Fruit fly (Drosophila melanogaster) whole organism, wandering third instar larva: ENCODE data around the gene amx.

Experiments
- CG9705 ChIP-seq: fragments of 200-800 bp; sonication (Bioruptor generic); optimal IDR thresholded peaks from 2 replicates; lab custom pipeline; 2018; ENCODE audit warnings: missing biosample characterization, mild to moderate bottlenecking, missing genetic modification characterization
- CrebA ChIP-seq: fragments of 200-800 bp; sonication (Bioruptor generic); optimal IDR thresholded peaks from 2 replicates; lab custom pipeline; 2016; ENCODE audit warnings: missing biosample characterization, mild to moderate bottlenecking, missing genetic modification characterization, borderline replicate concordance
- Dif ChIP-seq: fragments of 200-275, 200-300 bp; sonication (Bioruptor generic); optimal IDR thresholded peaks from 2 replicates; lab custom pipeline; 2018; ENCODE audit warnings: missing biosample characterization, missing genetic modification characterization; ENCODE audit not compliant: partially characterized antibody
- GATAd ChIP-seq: sonication (Bioruptor generic); optimal IDR thresholded peaks from 2 replicates; lab custom pipeline; 2016; ENCODE audit warnings: missing biosample characterization, missing genetic modification characterization
- HLH106 ChIP-seq: fragments of 200-800 bp; optimal IDR thresholded peaks from 3 replicates; lab custom pipeline; 2019; ENCODE audit warnings: missing biosample characterization, mild to moderate bottlenecking, missing genetic modification characterization, moderate library complexity
- Hnf4 ChIP-seq: fragments of 200-800 bp; sonication (Bioruptor generic); optimal IDR thresholded peaks from 2 replicates; lab custom pipeline; 2016; ENCODE audit warnings: missing biosample characterization, mild to moderate bottlenecking, missing genetic modification characterization
- Hr78 ChIP-seq: fragments of >200 bp; optimal IDR thresholded peaks from 2 replicates; lab custom pipeline; 2017; ENCODE audit warnings: missing biosample characterization, missing genetic modification characterization
- Hr83 ChIP-seq: fragments of 200-300 bp; sonication (Bioruptor generic); optimal IDR thresholded peaks from 2 replicates; lab custom pipeline; 2016; ENCODE audit warnings: missing biosample characterization, mild to moderate bottlenecking, missing genetic modification characterization, moderate library complexity; ENCODE audit not compliant: poor library complexity, severe bottlenecking
- Myc ChIP-seq: fragments of >200 bp; optimal IDR thresholded peaks from 2 replicates; lab custom pipeline; 2017
- N ChIP-seq: fragments of >200 bp; optimal IDR thresholded peaks from 2 replicates; lab custom pipeline; 2018; ENCODE audit warnings: missing biosample characterization, missing external identifiers, missing genetic modification characterization
- Rel ChIP-seq, 2 experiments: fragments of 200-800 bp; sonication (Bioruptor generic) in 1 of 2; optimal IDR thresholded peaks; 2 replicates in 1 of 2; 3 replicates in 1 of 2; lab custom pipeline; 2016 to 2019; ENCODE audit warnings: mild to moderate bottlenecking in 2 of 2, missing biosample characterization in 2 of 2, missing genetic modification characterization in 2 of 2, moderate library complexity in 1 of 2
- Sp1 ChIP-seq: fragments of 200-800 bp; sonication (Bioruptor generic); optimal IDR thresholded peaks from 3 replicates; lab custom pipeline; 2019; ENCODE audit warnings: missing biosample characterization, mild to moderate bottlenecking, missing genetic modification characterization, moderate library complexity
- Vsx2 ChIP-seq: fragments of 200-300, 225-300 bp; sonication (Bioruptor generic); optimal IDR thresholded peaks from 2 replicates; lab custom pipeline; 2018; ENCODE audit warnings: missing biosample characterization, missing genetic modification characterization; ENCODE audit not compliant: partially characterized antibody
- br ChIP-seq: fragments of 200-800 bp; sonication (Bioruptor generic); optimal IDR thresholded peaks from 2 replicates; lab custom pipeline; 2016; ENCODE audit warnings: missing biosample characterization, missing genetic modification characterization
- brk ChIP-seq: fragments of 200-800 bp; sonication (Bioruptor generic); optimal IDR thresholded peaks from 2 replicates; lab custom pipeline; 2016; ENCODE audit warnings: missing biosample characterization, mild to moderate bottlenecking, missing genetic modification characterization
- dl ChIP-seq, 2 experiments: fragments of 175-275, 200-275 bp in 1 of 2; fragments of 200-275 bp in 1 of 2; sonication (Bioruptor generic); optimal IDR thresholded peaks; lab custom pipeline; 2018; ENCODE audit warnings: mild to moderate bottlenecking in 2 of 2, missing biosample characterization in 2 of 2, missing genetic modification characterization in 2 of 2, moderate library complexity in 2 of 2; ENCODE audit not compliant: partially characterized antibody in 2 of 2, insufficient read depth in 1 of 2
- dmrt93B ChIP-seq: fragments of 200-800 bp; sonication (Bioruptor generic); optimal IDR thresholded peaks from 2 replicates; lab custom pipeline; 2018; ENCODE audit warnings: missing biosample characterization, mild to moderate bottlenecking, missing genetic modification characterization
- ey ChIP-seq: fragments of 200-800 bp; sonication (Bioruptor generic); optimal IDR thresholded peaks from 2 replicates; lab custom pipeline; 2016; ENCODE audit warnings: missing biosample characterization, missing genetic modification characterization
- foxo ChIP-seq, 2 experiments: fragments of 200-800 bp; sonication (Bioruptor generic); optimal IDR thresholded peaks; 2 replicates in 1 of 2; 3 replicates in 1 of 2; lab custom pipeline; 2016 to 2017; ENCODE audit warnings: missing biosample characterization in 2 of 2, missing genetic modification characterization in 2 of 2
- fru ChIP-seq: fragments of 200-800 bp; sonication (Bioruptor generic); optimal IDR thresholded peaks from 3 replicates; lab custom pipeline; 2016; ENCODE audit warnings: missing biosample characterization, mild to moderate bottlenecking, missing genetic modification characterization
- h ChIP-seq: fragments of 200-800 bp; sonication (Bioruptor generic); optimal IDR thresholded peaks from 3 replicates; lab custom pipeline; 2016; ENCODE audit warnings: missing biosample characterization, mild to moderate bottlenecking, missing genetic modification characterization
- jim ChIP-seq: fragments of 175-275, 200-325 bp; sonication (Bioruptor generic); optimal IDR thresholded peaks from 2 replicates; lab custom pipeline; 2016; ENCODE audit warnings: missing biosample characterization, mild to moderate bottlenecking, missing genetic modification characterization
- lola ChIP-seq: fragments of >200 bp; optimal IDR thresholded peaks from 2 replicates; lab custom pipeline; 2017; ENCODE audit warnings: missing biosample characterization, missing genetic modification characterization
- psq ChIP-seq: fragments of 200-800 bp; sonication (Bioruptor generic); optimal IDR thresholded peaks from 3 replicates; lab custom pipeline; 2017; ENCODE audit warnings: missing biosample characterization, mild to moderate bottlenecking, missing genetic modification characterization, moderate library complexity
- rgr ChIP-seq: fragments of 200-800 bp; sonication (Bioruptor generic); optimal IDR thresholded peaks from 3 replicates; lab custom pipeline; 2016; ENCODE audit warnings: missing biosample characterization, mild to moderate bottlenecking, missing genetic modification characterization
- sv ChIP-seq: fragments of 200-800 bp; sonication (Bioruptor generic); optimal IDR thresholded peaks from 3 replicates; lab custom pipeline; 2016; ENCODE audit warnings: missing biosample characterization, missing genetic modification characterization
- tai ChIP-seq: sonication (Bioruptor generic); optimal IDR thresholded peaks from 2 replicates; lab custom pipeline; 2016; ENCODE audit warnings: missing biosample characterization, missing genetic modification characterization
- usp ChIP-seq: fragments of >200 bp; optimal IDR thresholded peaks from 2 replicates; lab custom pipeline; 2017; ENCODE audit warnings: missing biosample characterization, missing genetic modification characterization
- woc ChIP-seq: sonication (Bioruptor generic); optimal IDR thresholded peaks from 2 replicates; lab custom pipeline; 2016; ENCODE audit warnings: missing biosample characterization, mild to moderate bottlenecking, missing genetic modification characterization

The amx gene

dm6 chrX:9267598-9267997, 20.5 kb upstream of the amx start, which contains the start of gene Erk7:
Gene Erk7, minus strand, starts transcription at chrX:9267698.
- TF ChIP-seq Vsx2 (GFP tag; lab: Kevin White, UChicago): no peak
- no peak for TF ChIP-seq CrebA (GFP tag; lab: Kevin White, UChicago)
- no peak for TF ChIP-seq sv (GFP tag; lab: Kevin White, UChicago)
- TF ChIP-seq usp (GFP tag; lab: Kevin White, UChicago): no peak
- no peak for TF ChIP-seq foxo (GFP tag; optimal IDR thresholded peaks at IDR 0.05; lab: Kevin White, UChicago)
- no peak for TF ChIP-seq br (GFP tag; lab: Kevin White, UChicago)
- no peak for TF ChIP-seq Dif
- TF ChIP-seq GATAd (GFP tag; lab: Kevin White, UChicago): no peak
- TF ChIP-seq N (GFP tag; lab: Kevin White, UChicago): no peak
- no peak for TF ChIP-seq Rel (GFP tag; optimal IDR thresholded peaks at IDR 0.05; lab: Kevin White, UChicago)
- no peak for TF ChIP-seq Rel (tag; optimal IDR thresholded peaks at IDR 0.05; lab: Kevin White, UChicago)
- TF ChIP-seq Sp1: no peak
- TF ChIP-seq dmrt93B (GFP tag; lab: Kevin White, UChicago): no peak
- no peak for TF ChIP-seq lola (GFP tag; lab: Kevin White, UChicago)
- TF ChIP-seq Hr83 (GFP tag; lab: Kevin White, UChicago): no peak
- TF ChIP-seq brk (GFP tag; lab: Kevin White, UChicago): no peak
- TF ChIP-seq fru (GFP tag; lab: Kevin White, UChicago): no peak

DNA sequence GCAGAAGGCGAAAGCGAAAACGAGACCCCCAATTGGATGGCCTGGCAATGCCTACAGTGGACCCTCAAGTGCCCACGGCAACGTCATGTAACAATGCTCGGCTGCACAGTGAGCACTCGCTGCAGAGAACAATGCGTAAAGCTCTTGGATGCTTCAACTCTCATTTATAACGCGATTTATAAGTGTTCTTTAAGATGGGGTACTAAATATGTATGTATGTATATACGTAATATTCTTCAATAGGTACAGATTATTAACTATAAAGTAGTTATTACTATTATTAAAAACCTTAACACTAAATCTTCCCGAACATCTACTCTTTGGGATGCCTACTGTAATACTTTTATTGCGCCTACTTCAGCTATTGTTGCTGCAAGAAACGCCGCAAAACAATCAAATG, 18.9 kb upstream of the amx start:
- TF ChIP-seq Myc (lab: Kevin White, UChicago): no peak
- TF ChIP-seq Dif: no peak
- TF ChIP-seq Hr78 (GFP tag; lab: Kevin White, UChicago): no peak
- TF ChIP-seq sv (GFP tag; lab: Kevin White, UChicago): no peak
- no peak for TF ChIP-seq Rel (GFP tag; optimal IDR thresholded peaks at IDR 0.05; lab: Kevin White, UChicago)
- no peak for TF ChIP-seq Rel (tag; optimal IDR thresholded peaks at IDR 0.05; lab: Kevin White, UChicago)
- no peak for TF ChIP-seq jim (GFP tag; lab: Kevin White, UChicago)
- no peak for TF ChIP-seq tai (GFP tag; lab: Kevin White, UChicago)
- no peak for TF ChIP-seq woc (GFP tag; lab: Kevin White, UChicago)
- no peak for TF ChIP-seq Hr83 (GFP tag; lab: Kevin White, UChicago)
- no peak for TF ChIP-seq dl (GFP tag; optimal IDR thresholded peaks at IDR 0.05; lab: Kevin White, UChicago; ENCODE audit: insufficient read depth in 1 of 2, partially characterized antibody in 2 of 2)
- no peak for TF ChIP-seq GATAd (GFP tag; lab: Kevin White, UChicago)
- no peak for TF ChIP-seq CG9705 (GFP tag; lab: Kevin White, UChicago)
- no peak for TF ChIP-seq ey (GFP tag; lab: Kevin White, UChicago)
- no peak for TF ChIP-seq N (GFP tag; lab: Kevin White, UChicago)
- no peak for TF ChIP-seq lola (GFP tag; lab: Kevin White, UChicago)
- no peak for TF ChIP-seq Hnf4 (GFP tag; lab: Kevin White, UChicago)
- TF ChIP-seq br (GFP tag; lab: Kevin White, UChicago): no peak

DNA sequence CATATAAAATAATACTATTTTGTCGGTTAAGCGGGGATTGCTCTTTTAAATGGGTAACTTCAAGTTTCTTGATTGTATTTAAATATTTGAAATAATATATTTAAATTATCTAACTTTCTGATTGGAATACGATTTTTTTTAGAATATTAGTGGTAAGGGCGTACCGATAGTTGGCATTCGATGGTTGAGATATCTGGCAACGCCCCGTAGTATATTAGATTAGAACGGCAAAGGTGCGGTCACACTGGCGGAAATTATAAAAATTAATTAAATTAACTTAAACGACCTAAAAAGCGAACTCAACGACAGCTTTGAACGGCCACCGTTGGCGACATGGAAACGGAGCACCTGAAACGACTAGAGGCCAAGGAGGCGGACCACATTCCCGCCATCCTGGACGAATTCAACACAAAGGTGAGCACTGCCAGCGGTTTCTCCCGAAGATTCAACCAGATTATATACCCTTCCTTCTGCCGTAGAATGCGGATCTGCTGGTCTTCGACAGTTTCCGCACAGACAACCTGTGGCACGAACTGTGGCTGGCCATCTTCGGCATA, 8.9 kb upstream of the amx start, which contains the start of gene ric8a:
Gene ric8a, plus strand, starts transcription at position 205 of the 557 bp plus-strand sequence.
- TF ChIP-seq Hr83 (GFP tag; lab: Kevin White, UChicago) (peak; percentile 15), HLH106 (tag; lab: Kevin White, UChicago) (peak; percentile 30), Myc (lab: Kevin White, UChicago) (no peak), fru (GFP tag; lab: Kevin White, UChicago) (no peak), h (GFP tag; lab: Kevin White, UChicago) (peak; percentile 8), rgr (peak; percentile 27), foxo (GFP tag; optimal IDR thresholded peaks at IDR 0.05; lab: Kevin White, UChicago) (no peak), psq (GFP tag; lab: Kevin White, UChicago) (no peak), ey (GFP tag; lab: Kevin White, UChicago) (no peak), woc (GFP tag; lab: Kevin White, UChicago) (peak; percentile 7)

- TF ChIP-seq Vsx2 (GFP tag; lab: Kevin White, UChicago): no peak
- TF ChIP-seq GATAd (GFP tag; lab: Kevin White, UChicago): no peak
- TF ChIP-seq woc (GFP tag; lab: Kevin White, UChicago): no peak
- no peak for TF ChIP-seq rgr
Observed at dm6 chrX:9255021-9255420, 7.9 kb upstream of the amx start.
